Worm (Caenorhabditis elegans) whole organism, L3 larva: ENCODE measurements around the gene rps-13.

Experiments used
- R02D3.7 ChIP-seq: fragments of 150-350 bp; optimal IDR thresholded peaks from 2 replicates; lab custom pipeline; 2014; ENCODE audit warnings: missing biosample characterization, missing genetic modification characterization
- ZK546.5 ChIP-seq: sonication (generic microtip); optimal IDR thresholded peaks from 2 replicates; lab custom pipeline; 2017; ENCODE audit warnings: missing biosample characterization, missing genetic modification characterization
- aly-2 ChIP-seq: fragments of 150-350 bp; optimal IDR thresholded peaks from 2 replicates; lab custom pipeline; 2014; ENCODE audit warnings: missing biosample characterization, missing genetic modification characterization
- ama-1 ChIP-seq: fragments of 150-350 bp; optimal IDR thresholded peaks from 2 replicates; lab custom pipeline; 2018
- ceh-16 ChIP-seq: sonication (generic microtip); optimal IDR thresholded peaks from 2 replicates; lab custom pipeline; 2017; ENCODE audit warnings: missing biosample characterization, missing genetic modification characterization
- ceh-28 ChIP-seq: fragments of 150-350 bp; optimal IDR thresholded peaks from 2 replicates; lab custom pipeline; 2014; ENCODE audit warnings: missing biosample characterization, missing genetic modification reagents, missing genetic modification characterization
- ceh-82 ChIP-seq: fragments of 150-350 bp; optimal IDR thresholded peaks from 2 replicates; lab custom pipeline; 2014; ENCODE audit warnings: missing biosample characterization, missing genetic modification characterization
- daf-12 ChIP-seq: fragments of 150-350 bp; optimal IDR thresholded peaks from 2 replicates; lab custom pipeline; 2014; ENCODE audit warnings: missing biosample characterization, missing genetic modification reagents, missing genetic modification characterization
- egl-27 ChIP-seq: sonication (generic microtip); optimal IDR thresholded peaks from 4 replicates; lab custom pipeline; 2017; ENCODE audit warnings: missing biosample characterization, missing genetic modification reagents, missing genetic modification characterization
- elt-1 ChIP-seq: fragments of 150-350 bp; optimal IDR thresholded peaks from 2 replicates; lab custom pipeline; 2014; ENCODE audit warnings: missing biosample characterization, missing genetic modification characterization
- elt-2 ChIP-seq: sonication (generic microtip); optimal IDR thresholded peaks from 2 replicates; lab custom pipeline; 2016; ENCODE audit warnings: missing genetic modification reagents, mild to moderate bottlenecking, missing genetic modification characterization, missing compliant biosample characterization
- elt-3 ChIP-seq, 3 experiments: fragments of 150-350 bp in 1 of 3; sonication (generic microtip) in 2 of 3; optimal IDR thresholded peaks; 2 replicates in 2 of 3; 4 replicates in 1 of 3; lab custom pipeline; 2014 to 2017; ENCODE audit warnings: missing biosample characterization in 3 of 3, missing genetic modification characterization in 3 of 3
- eor-1 ChIP-seq, 2 experiments: fragments of 150-350 bp; optimal IDR thresholded peaks; 2 replicates each; lab custom pipeline; 2014 to 2018; ENCODE audit warnings: missing biosample characterization in 2 of 2, missing genetic modification characterization in 2 of 2
- fkh-10 ChIP-seq: sonication (generic microtip); optimal IDR thresholded peaks from 2 replicates; lab custom pipeline; 2017; ENCODE audit warnings: missing biosample characterization, missing genetic modification reagents, missing genetic modification characterization
- fkh-2 ChIP-seq: fragments of 150-350 bp; optimal IDR thresholded peaks from 2 replicates; lab custom pipeline; 2014; ENCODE audit warnings: missing biosample characterization, missing genetic modification reagents, missing genetic modification characterization
- fos-1 ChIP-seq: fragments of 150-350 bp; optimal IDR thresholded peaks from 2 replicates; lab custom pipeline; 2014; ENCODE audit warnings: missing biosample characterization, missing genetic modification characterization
- hmg-11 ChIP-seq: sonication (generic microtip); optimal IDR thresholded peaks from 2 replicates; lab custom pipeline; 2016; ENCODE audit warnings: missing genetic modification characterization, missing compliant biosample characterization
- lin-15B ChIP-seq: fragments of 150-350 bp; optimal IDR thresholded peaks from 2 replicates; lab custom pipeline; 2014; ENCODE audit warnings: missing biosample characterization, missing genetic modification characterization
- lin-39 ChIP-seq: fragments of 150-350 bp; optimal IDR thresholded peaks from 2 replicates; lab custom pipeline; 2018; ENCODE audit warnings: missing biosample characterization, missing genetic modification reagents, missing genetic modification characterization
- nfya-1 ChIP-seq: sonication (generic microtip); optimal IDR thresholded peaks from 2 replicates; lab custom pipeline; 2017; ENCODE audit warnings: missing genetic modification characterization, mild to moderate bottlenecking, missing compliant biosample characterization, antibody characterized with exemption, moderate library complexity; ENCODE audit not compliant: insufficient read depth
- nhr-11 ChIP-seq: fragments of 150-350 bp; optimal IDR thresholded peaks from 2 replicates; lab custom pipeline; 2014; ENCODE audit warnings: missing biosample characterization, missing genetic modification characterization
- nhr-23 ChIP-seq: fragments of 150-350 bp; optimal IDR thresholded peaks from 2 replicates; lab custom pipeline; 2014; ENCODE audit warnings: missing biosample characterization, missing genetic modification reagents, missing genetic modification characterization
- nhr-237 ChIP-seq: fragments of 150-350 bp; optimal IDR thresholded peaks from 2 replicates; lab custom pipeline; 2014; ENCODE audit warnings: missing biosample characterization, missing genetic modification characterization
- nhr-25 ChIP-seq: sonication (generic microtip); optimal IDR thresholded peaks from 2 replicates; lab custom pipeline; 2017; ENCODE audit warnings: missing biosample characterization, missing genetic modification characterization
- nhr-28 ChIP-seq: fragments of 150-350 bp; optimal IDR thresholded peaks from 2 replicates; lab custom pipeline; 2014; ENCODE audit warnings: missing biosample characterization, missing genetic modification characterization
- nhr-67 ChIP-seq: fragments of 150-350 bp; optimal IDR thresholded peaks from 2 replicates; lab custom pipeline; 2014; ENCODE audit warnings: missing biosample characterization, missing genetic modification characterization
- nhr-76 ChIP-seq: fragments of 150-350 bp; sonication (generic microtip); optimal IDR thresholded peaks from 5 replicates; lab custom pipeline; 2014; ENCODE audit warnings: missing biosample characterization, missing genetic modification characterization
- pha-4 ChIP-seq: fragments of 150-350 bp; optimal IDR thresholded peaks from 2 replicates; lab custom pipeline; 2014; ENCODE audit warnings: missing biosample characterization, missing genetic modification reagents, missing genetic modification characterization
- pqm-1 ChIP-seq: fragments of 150-350 bp; optimal IDR thresholded peaks from 2 replicates; lab custom pipeline; 2017; ENCODE audit warnings: missing biosample characterization, missing genetic modification characterization, inconsistent platforms
- skn-1 ChIP-seq: fragments of 150-350 bp; optimal IDR thresholded peaks from 2 replicates; lab custom pipeline; 2014; ENCODE audit warnings: missing biosample characterization, missing genetic modification characterization
- snpc-4 ChIP-seq: fragments of 150-350 bp; optimal IDR thresholded peaks from 2 replicates; lab custom pipeline; 2014; ENCODE audit warnings: missing biosample characterization, missing genetic modification characterization
- tbx-2 ChIP-seq: sonication (generic microtip); optimal IDR thresholded peaks from 2 replicates; lab custom pipeline; 2016; ENCODE audit warnings: mild to moderate bottlenecking, missing genetic modification characterization, missing compliant biosample characterization
- unc-39 ChIP-seq: sonication (generic microtip); optimal IDR thresholded peaks from 4 replicates; lab custom pipeline; 2017; ENCODE audit warnings: missing biosample characterization, missing genetic modification characterization
- unc-62 ChIP-seq: fragments of 150-350 bp; sonication (generic microtip); optimal IDR thresholded peaks from 4 replicates; lab custom pipeline; 2014; ENCODE audit warnings: missing biosample characterization, missing genetic modification reagents, missing genetic modification characterization
- ztf-11 ChIP-seq: fragments of 150-350 bp; optimal IDR thresholded peaks from 2 replicates; lab custom pipeline; 2014; ENCODE audit warnings: missing biosample characterization, missing genetic modification characterization

rps-13 gene

DNA sequence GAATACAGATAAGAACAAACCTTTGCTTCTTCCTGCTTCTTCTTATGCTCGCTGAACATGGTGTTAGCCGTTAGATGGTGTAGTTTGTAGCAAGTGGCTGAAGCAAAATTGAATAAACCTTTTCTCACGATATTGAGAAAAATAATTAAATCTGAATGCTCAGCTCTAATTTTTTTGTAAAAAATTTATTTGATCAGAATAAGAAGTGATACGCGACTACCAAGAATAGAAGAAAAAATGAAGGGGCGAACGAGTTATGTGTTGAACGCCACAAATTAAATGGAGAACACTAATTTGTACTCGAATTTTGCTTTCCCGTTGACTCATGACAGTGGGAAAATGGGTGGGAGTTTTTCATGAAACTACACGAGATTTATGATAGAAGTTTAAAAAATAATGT is 31.6 kb downstream of the rps-13 start, which contains the start of gene C56G2.9:
Gene C56G2.9, minus strand, starts transcription at position 101 of the 400 bp plus-strand sequence.
- TF ChIP-seq elt-1 (tag; lab: Kevin White, UChicago), result no peak

DNA sequence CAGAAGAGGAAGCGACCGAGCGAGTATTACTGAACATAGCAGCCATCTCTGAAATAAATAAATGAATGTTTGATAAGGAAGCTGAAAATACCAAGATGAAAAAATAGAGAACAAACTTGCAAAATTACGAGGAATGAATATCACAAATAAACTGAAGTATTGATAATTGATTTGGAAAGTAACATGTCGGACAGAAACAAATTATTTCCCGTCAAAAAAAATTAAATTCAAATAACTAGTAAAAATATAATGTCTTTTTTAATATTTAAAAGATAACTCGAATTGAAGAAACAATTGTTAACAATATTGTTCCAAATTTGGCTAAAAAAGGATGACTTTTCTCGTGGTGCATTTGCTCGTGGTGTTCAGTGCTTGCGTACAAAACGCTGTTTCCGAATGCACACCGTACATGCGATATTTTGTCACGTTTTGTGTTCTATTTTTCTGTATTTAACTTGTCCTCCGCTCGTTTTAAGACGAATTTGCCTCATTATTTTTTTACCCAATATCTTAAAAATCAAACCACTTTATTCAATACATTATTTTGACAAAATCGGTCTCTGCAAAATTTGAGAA is 32.8 kb downstream of the rps-13 start, which contains the start of gene rpn-13:
Gene rpn-13, minus strand, starts transcription at position 51 of the 576 bp plus-strand sequence.
- TF ChIP-seq nhr-23 (peak; percentile 53), ama-1 (peak; percentile 0), pha-4 (tag; lab: Kevin White, UChicago) (peak; percentile 78), snpc-4 (tag; lab: Kevin White, UChicago) (peak; percentile 28), lin-15B (tag; lab: Kevin White, UChicago) (peak; percentile 46), hmg-11 (tag; lab: Kevin White, UChicago) (peak; percentile 42), nhr-67 (tag; lab: Kevin White, UChicago) (no peak), pqm-1 (no peak), skn-1 (tag; lab: Kevin White, UChicago) (peak; percentile 98), nhr-25 (peak; percentile 21), nfya-1 (tag; lab: Kevin White, UChicago) (peak; percentile 87), elt-2 (peak; percentile 15), nhr-76 (tag; lab: Kevin White, UChicago) (no peak), unc-62 (GFP tag; lab: Kevin White, UChicago) (no peak)

DNA sequence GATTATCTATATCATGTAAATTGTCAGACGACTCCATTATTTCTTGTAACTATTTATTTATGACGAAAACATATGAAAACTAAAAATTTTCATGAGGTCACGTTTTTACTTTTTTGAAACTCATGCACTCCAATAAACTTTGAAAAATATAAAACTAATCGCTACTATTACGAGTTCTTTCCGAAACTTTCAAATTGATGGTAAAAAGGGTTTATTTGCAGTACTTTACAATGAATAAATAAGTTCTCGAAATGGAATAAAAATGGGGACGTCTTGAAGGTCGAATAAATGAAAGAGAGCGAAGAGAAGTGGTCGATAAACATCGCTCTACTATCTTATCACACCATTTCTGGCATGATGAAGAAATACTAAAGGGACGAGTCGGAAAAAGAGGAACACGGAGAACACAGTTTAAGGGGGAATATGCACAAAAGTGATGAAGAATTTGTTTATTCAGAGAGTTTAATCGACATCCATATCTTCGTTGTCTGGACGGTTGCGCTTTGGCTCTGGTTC is 34.8 kb downstream of the rps-13 start, which contains the start of gene let-767:
Gene let-767, minus strand, starts transcription at position 51 of the 516 bp plus-strand sequence.
- TF ChIP-seq elt-2, result peak; percentile 29
- no peak for TF ChIP-seq ZK546.5 (tag; lab: Kevin White, UChicago)
- no peak for TF ChIP-seq egl-27 (tag; lab: Kevin White, UChicago)
- no peak for TF ChIP-seq ama-1
- no peak for TF ChIP-seq aly-2 (tag; lab: Kevin White, UChicago)
- TF ChIP-seq ceh-28 (tag; lab: Kevin White, UChicago), result no peak
- no peak for TF ChIP-seq ceh-16 (tag; lab: Kevin White, UChicago)
- no peak for TF ChIP-seq skn-1 (tag; lab: Kevin White, UChicago)
- no peak for TF ChIP-seq R02D3.7 (tag; lab: Kevin White, UChicago)
- TF ChIP-seq ceh-82 (tag; lab: Kevin White, UChicago), result no peak
- TF ChIP-seq nhr-237 (tag; lab: Kevin White, UChicago), result no peak
- no peak for TF ChIP-seq pqm-1
- peak in 1 of 3 experiments; percentile 89 for TF ChIP-seq elt-3 (tag; optimal IDR thresholded peaks at IDR 0.05; lab: Kevin White, UChicago)
- TF ChIP-seq nhr-25, result no peak
- TF ChIP-seq nhr-11, result no peak
- no peak for TF ChIP-seq unc-39
- TF ChIP-seq nhr-23, result peak; percentile 15
- no peak for TF ChIP-seq tbx-2 (tag; lab: Kevin White, UChicago)
- TF ChIP-seq snpc-4 (tag; lab: Kevin White, UChicago), result no peak
- no peak for TF ChIP-seq nhr-76 (tag; lab: Kevin White, UChicago)
- TF ChIP-seq ztf-11 (tag; lab: Kevin White, UChicago), result no peak
- TF ChIP-seq nfya-1 (tag; lab: Kevin White, UChicago), result no peak
- no peak for TF ChIP-seq fos-1 (tag; lab: Kevin White, UChicago)
- no peak for TF ChIP-seq eor-1 (tag; optimal IDR thresholded peaks at IDR 0.05; lab: Kevin White, UChicago)
- TF ChIP-seq nhr-28 (tag; lab: Kevin White, UChicago), result no peak
- TF ChIP-seq fkh-2 (tag; lab: Kevin White, UChicago), result no peak

DNA sequence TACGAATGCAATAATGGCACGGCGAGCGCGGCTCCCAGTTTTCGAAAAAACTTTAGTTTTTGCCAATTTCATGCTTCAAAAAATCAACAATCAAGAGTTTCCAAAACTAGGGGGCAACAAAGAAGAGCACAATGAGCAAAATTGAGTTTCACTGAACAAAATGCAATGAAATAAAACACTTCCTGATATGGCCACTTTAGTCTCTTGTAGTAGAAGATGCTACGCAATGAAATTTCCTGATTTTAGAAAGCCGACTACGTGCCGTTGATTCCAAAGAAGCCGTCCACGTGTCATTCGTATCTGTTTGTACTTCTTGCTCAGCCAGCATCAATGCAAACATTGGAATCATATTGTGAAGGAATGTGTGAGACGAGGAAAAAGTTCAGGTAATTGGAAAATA is 40.4 kb downstream of the rps-13 start:
- TF ChIP-seq unc-39 (no peak), lin-39 (tag; lab: Kevin White, UChicago) (no peak), daf-12 (tag; lab: Kevin White, UChicago) (no peak), fkh-10 (GFP tag; lab: Kevin White, UChicago) (peak; percentile 55)
